Fruit fly (Drosophila melanogaster) whole organism, embryonic: ENCODE results near the gene LanB1.

Experiments used
- BEAF-32 ChIP-seq: fragments of 200-800 bp; sonication (Bioruptor generic); optimal IDR thresholded peaks from 3 replicates; lab custom pipeline; 2017; ENCODE audit warnings: missing biosample characterization, missing genetic modification characterization, mild to moderate bottlenecking, moderate library complexity, missing genetic modification reagents
- BtbVII ChIP-seq: fragments of 200-800 bp; sonication (Bioruptor generic); optimal IDR thresholded peaks from 3 replicates; lab custom pipeline; 2017; ENCODE audit warnings: missing biosample characterization, mild to moderate bottlenecking, missing genetic modification characterization
- CG11696 ChIP-seq: fragments of 200-800 bp; sonication (Bioruptor generic); IDR thresholded peaks from 2 replicates; pipeline ENCODE4 v1.3.6; 2022; ENCODE audit warnings: missing biosample characterization, missing genetic modification characterization
- CG14050 ChIP-seq: fragments of 200-800 bp; sonication (Bioruptor generic); IDR thresholded peaks from 3 replicates; pipeline ENCODE4 v1.3.6; 2022; ENCODE audit warnings: missing biosample characterization, missing genetic modification characterization
- CG17829 ChIP-seq: fragments of 200-800 bp; optimal IDR thresholded peaks from 2 replicates; lab custom pipeline; 2019; ENCODE audit warnings: missing biosample characterization, mild to moderate bottlenecking, missing genetic modification characterization, moderate library complexity
- CG2199 ChIP-seq: fragments of 200-800 bp; sonication (Bioruptor generic); IDR thresholded peaks from 3 replicates; pipeline ENCODE4 v1.3.6; 2022; ENCODE audit warnings: missing biosample characterization, missing genetic modification characterization
- CG2678 ChIP-seq: fragments of 200-800 bp; sonication (Bioruptor generic); optimal IDR thresholded peaks from 3 replicates; lab custom pipeline; 2019; ENCODE audit warnings: missing biosample characterization, mild to moderate bottlenecking, missing genetic modification characterization, moderate library complexity
- CG34422 ChIP-seq: fragments of 200-800 bp; sonication (Bioruptor generic); IDR thresholded peaks from 3 replicates; pipeline ENCODE4 v1.3.6; 2022; ENCODE audit warnings: missing biosample characterization, missing genetic modification characterization
- CG3847 ChIP-seq: fragments of 200-800 bp; sonication (Bioruptor generic); IDR thresholded peaks from 2 replicates; pipeline ENCODE4 v1.3.6; 2022; ENCODE audit warnings: missing biosample characterization, missing genetic modification characterization
- CG4328 ChIP-seq: fragments of 200-800 bp; sonication (Bioruptor generic); optimal IDR thresholded peaks from 3 replicates; lab custom pipeline; 2017; ENCODE audit warnings: missing biosample characterization, missing genetic modification reagents, missing genetic modification characterization
- CG43689 ChIP-seq: fragments of 200-800 bp; sonication (Bioruptor generic); IDR thresholded peaks from 2 replicates; pipeline ENCODE4 v1.3.6; 2022; ENCODE audit warnings: missing biosample characterization, missing genetic modification characterization
- CG5953 ChIP-seq: fragments of 200-800 bp; sonication (Bioruptor generic); IDR thresholded peaks from 2 replicates; pipeline ENCODE4 v1.3.6; 2022; ENCODE audit warnings: missing biosample characterization, missing genetic modification characterization
- CG6175 ChIP-seq: fragments of 200-800 bp; sonication (Bioruptor generic); IDR thresholded peaks from 3 replicates; pipeline ENCODE4 v1.3.6; 2022; ENCODE audit warnings: missing biosample characterization, missing genetic modification characterization
- CG8359 ChIP-seq: fragments of 200-800 bp; sonication (Bioruptor generic); optimal IDR thresholded peaks from 2 replicates; lab custom pipeline; 2017; ENCODE audit warnings: missing biosample characterization, mild to moderate bottlenecking, missing genetic modification characterization, borderline replicate concordance
- CG8924 ChIP-seq: fragments of 200-800 bp; optimal IDR thresholded peaks from 3 replicates; lab custom pipeline; 2019; ENCODE audit warnings: missing biosample characterization, mild to moderate bottlenecking, missing genetic modification characterization, moderate library complexity
- Deaf1 ChIP-seq: fragments of 200-800 bp; optimal IDR thresholded peaks from 3 replicates; lab custom pipeline; 2019; ENCODE audit warnings: missing biosample characterization, mild to moderate bottlenecking, missing genetic modification characterization, moderate library complexity
- Doc3 ChIP-seq: fragments of 200-800 bp; sonication (Bioruptor generic); IDR thresholded peaks from 3 replicates; pipeline ENCODE4 v1.3.6; 2022; ENCODE audit warnings: missing biosample characterization, missing genetic modification characterization; ENCODE audit not compliant: partially characterized antibody
- Fer2 ChIP-seq: fragments of 200-800 bp; sonication (Bioruptor generic); optimal IDR thresholded peaks from 2 replicates; lab custom pipeline; 2018; ENCODE audit warnings: missing biosample characterization, mild to moderate bottlenecking, missing genetic modification characterization, moderate library complexity
- Fer3 ChIP-seq: fragments of 200-800 bp; sonication (Bioruptor generic); optimal IDR thresholded peaks from 2 replicates; lab custom pipeline; 2018; ENCODE audit warnings: missing biosample characterization, mild to moderate bottlenecking, missing genetic modification characterization, moderate library complexity
- HLH4C ChIP-seq: fragments of 200-800 bp; sonication (Bioruptor generic); IDR thresholded peaks from 3 replicates; pipeline ENCODE4 v1.3.6; 2022; ENCODE audit warnings: missing biosample characterization, missing genetic modification characterization; ENCODE audit not compliant: partially characterized antibody
- Hand ChIP-seq: fragments of 200-800 bp; sonication (Bioruptor generic); optimal IDR thresholded peaks from 2 replicates; lab custom pipeline; 2017; ENCODE audit warnings: mild to moderate bottlenecking, missing biosample characterization, missing genetic modification reagents, missing genetic modification characterization
- Hmx ChIP-seq: fragments of 200-800 bp; sonication (Bioruptor generic); optimal IDR thresholded peaks from 2 replicates; lab custom pipeline; 2016; ENCODE audit warnings: missing biosample characterization, missing genetic modification characterization
- Hr3 ChIP-seq: fragments of 200-800 bp; sonication (Bioruptor generic); optimal IDR thresholded peaks from 3 replicates; lab custom pipeline; 2016; ENCODE audit warnings: missing biosample characterization, missing genetic modification characterization
- Hr51 ChIP-seq, 2 experiments: fragments of 200-800 bp; sonication (Bioruptor generic); optimal IDR thresholded peaks; 2 replicates in 1 of 2; 3 replicates in 1 of 2; lab custom pipeline; 2016 to 2018; ENCODE audit warnings: missing biosample characterization in 2 of 2, missing genetic modification characterization in 2 of 2, mild to moderate bottlenecking in 1 of 2, moderate library complexity in 1 of 2
- MESR4 ChIP-seq: fragments of 200-800 bp; sonication (Bioruptor generic); optimal IDR thresholded peaks from 2 replicates; lab custom pipeline; 2018; ENCODE audit warnings: missing biosample characterization, mild to moderate bottlenecking, missing genetic modification characterization, moderate library complexity
- MTF-1 ChIP-seq: fragments of 200-800 bp; sonication (Bioruptor generic); optimal IDR thresholded peaks from 2 replicates; lab custom pipeline; 2018; ENCODE audit warnings: missing biosample characterization, mild to moderate bottlenecking, missing genetic modification characterization, borderline replicate concordance
- Pdp1 ChIP-seq, 2 experiments: fragments of 200-800 bp; sonication (Bioruptor generic); optimal IDR thresholded peaks; 3 replicates each; lab custom pipeline; 2016; ENCODE audit warnings: missing biosample characterization in 2 of 2, missing genetic modification characterization in 2 of 2, mild to moderate bottlenecking in 1 of 2, moderate library complexity in 1 of 2
- Sox100B ChIP-seq: fragments of 200-800 bp; sonication (Bioruptor generic); optimal IDR thresholded peaks from 3 replicates; lab custom pipeline; 2018; ENCODE audit warnings: missing biosample characterization, mild to moderate bottlenecking, missing genetic modification characterization
- al ChIP-seq: fragments of 200-800 bp; sonication (Bioruptor generic); IDR thresholded peaks from 2 replicates; pipeline ENCODE4 v1.3.6; 2022; ENCODE audit warnings: missing biosample characterization, missing genetic modification characterization
- ara ChIP-seq: fragments of 200-800 bp; sonication (Bioruptor generic); IDR thresholded peaks from 2 replicates; pipeline ENCODE4 v1.3.6; 2022; ENCODE audit warnings: missing biosample characterization, missing genetic modification characterization
- ato ChIP-seq: fragments of 200-800 bp; sonication (Bioruptor generic); IDR thresholded peaks from 2 replicates; pipeline ENCODE4 v1.3.6; 2022; ENCODE audit warnings: missing biosample characterization, missing genetic modification characterization; ENCODE audit not compliant: partially characterized antibody
- chm ChIP-seq: fragments of 200-800 bp; sonication (Bioruptor generic); IDR thresholded peaks from 2 replicates; pipeline ENCODE4 v1.3.6; 2022; ENCODE audit warnings: missing biosample characterization, missing genetic modification characterization
- crc ChIP-seq: fragments of 200-800 bp; sonication (Bioruptor generic); optimal IDR thresholded peaks from 2 replicates; lab custom pipeline; 2016; ENCODE audit warnings: missing biosample characterization, missing genetic modification characterization
- dati ChIP-seq: fragments of 200-800 bp; sonication (Bioruptor generic); IDR thresholded peaks from 2 replicates; pipeline ENCODE4 v1.3.6; 2022; ENCODE audit warnings: missing biosample characterization, missing genetic modification characterization
- dm ChIP-seq: fragments of 200-800 bp; sonication (Bioruptor generic); optimal IDR thresholded peaks from 3 replicates; lab custom pipeline; 2016; ENCODE audit warnings: missing biosample characterization, missing genetic modification characterization
- dmrt11E ChIP-seq: fragments of 200-800 bp; sonication (Bioruptor generic); optimal IDR thresholded peaks from 3 replicates; lab custom pipeline; 2018; ENCODE audit warnings: missing biosample characterization, mild to moderate bottlenecking, missing genetic modification characterization, moderate library complexity
- dmrt99B ChIP-seq: fragments of 200-800 bp; sonication (Bioruptor generic); optimal IDR thresholded peaks from 2 replicates; lab custom pipeline; 2018; ENCODE audit warnings: missing biosample characterization, mild to moderate bottlenecking, missing genetic modification characterization, moderate library complexity
- gfzf ChIP-seq: fragments of 200-800 bp; sonication (Bioruptor generic); optimal IDR thresholded peaks from 2 replicates; lab custom pipeline; 2016; ENCODE audit warnings: missing biosample characterization, mild to moderate bottlenecking, missing genetic modification characterization, moderate library complexity
- klu ChIP-seq: fragments of 200-800 bp; sonication (Bioruptor generic); IDR thresholded peaks from 2 replicates; pipeline ENCODE4 v1.3.6; 2022; ENCODE audit warnings: missing biosample characterization, missing genetic modification characterization
- kni ChIP-seq: fragments of 200-800 bp; sonication (Bioruptor generic); optimal IDR thresholded peaks from 3 replicates; lab custom pipeline; 2017; ENCODE audit warnings: mild to moderate bottlenecking, missing biosample characterization, missing genetic modification reagents, missing genetic modification characterization
- lab ChIP-seq: fragments of 200-800 bp; sonication (Bioruptor generic); optimal IDR thresholded peaks from 3 replicates; lab custom pipeline; 2017; ENCODE audit warnings: missing biosample characterization, missing genetic modification characterization, mild to moderate bottlenecking, moderate library complexity, missing genetic modification reagents
- lola ChIP-seq, 3 experiments: fragments of >200 bp in 2 of 3; fragments of 200-800 bp in 1 of 3; sonication (Bioruptor generic) in 1 of 3; optimal IDR thresholded peaks; 2 replicates each; lab custom pipeline; 2017 to 2019; ENCODE audit warnings: missing biosample characterization in 3 of 3, missing genetic modification characterization in 3 of 3, mild to moderate bottlenecking in 1 of 3, moderate library complexity in 1 of 3
- mld ChIP-seq: fragments of 200-800 bp; sonication (Bioruptor generic); IDR thresholded peaks from 3 replicates; pipeline ENCODE4 v1.3.6; 2022; ENCODE audit warnings: missing biosample characterization, missing genetic modification characterization; ENCODE audit not compliant: partially characterized antibody
- otp ChIP-seq: fragments of 200-800 bp; sonication (Bioruptor generic); IDR thresholded peaks from 3 replicates; pipeline ENCODE4, ENCODE4 v1.3.6; 2022; ENCODE audit warnings: missing biosample characterization, missing genetic modification characterization
- seq ChIP-seq: fragments of 200-800 bp; sonication (Bioruptor generic); IDR thresholded peaks from 2 replicates; pipeline ENCODE4 v1.3.6; 2022; ENCODE audit warnings: missing biosample characterization, missing genetic modification characterization

LanB1 gene

dm6 chr2L:7827045-7828004 is 16.1 kb downstream of the LanB1 start, which contains the start of the genes Rack1 and mts (continued):
- peak; percentile 79 for TF ChIP-seq CG4328 (GFP tag; lab: Kevin White, UChicago)
- TF ChIP-seq HLH4C (GFP tag; lab: Robert Waterston, UW) = peak; percentile 55
- TF ChIP-seq Doc3 = no peak
- TF ChIP-seq lola (GFP tag; optimal IDR thresholded peaks at IDR 0.05; lab: Kevin White, UChicago) = peak in 1 of 3 experiments; percentile 21
- TF ChIP-seq Hand (GFP tag; lab: Kevin White, UChicago) = peak; percentile 75
- TF ChIP-seq CG6175 (GFP tag; lab: Robert Waterston, UW) = peak; percentile 61; the same call in 1 of the 3 replicates
- peak; percentile 72 for TF ChIP-seq CG11696 (GFP tag; lab: Robert Waterston, UW)
- TF ChIP-seq dati = peak; percentile 61; the same call in 1 of the 2 replicates

- TF ChIP-seq crc (GFP tag; lab: Kevin White, UChicago) = no peak
- TF ChIP-seq CG2199 = 0 out of 3 replicates have a peak, but pooled peaks have one; percentile 43
- no peak for TF ChIP-seq BEAF-32 (GFP tag; lab: Kevin White, UChicago)
- peak in 1 of 2 experiments; percentile 13 for TF ChIP-seq Hr51 (GFP tag; optimal IDR thresholded peaks at IDR 0.05; lab: Kevin White, UChicago)
- TF ChIP-seq CG8359 (GFP tag; lab: Kevin White, UChicago) = no peak
- no peak for TF ChIP-seq BtbVII (GFP tag; lab: Kevin White, UChicago)
- TF ChIP-seq mld = peak; percentile 74; the same call in 2 of the 3 replicates
- no peak for TF ChIP-seq Fer3 (tag; lab: Kevin White, UChicago)
- TF ChIP-seq ato (GFP tag; lab: Robert Waterston, UW) = 0 out of 2 replicates have a peak, but pooled peaks have one; percentile 43
- TF ChIP-seq CG8924 (tag; lab: Kevin White, UChicago) = peak; percentile 74
- TF ChIP-seq ara (GFP tag; lab: Robert Waterston, UW) = peak; percentile 61
- TF ChIP-seq dm (GFP tag; lab: Kevin White, UChicago) = peak; percentile 52
- TF ChIP-seq klu (GFP tag; lab: Robert Waterston, UW) = 0 out of 2 replicates have a peak, but pooled peaks have one; percentile 12
- TF ChIP-seq kni (GFP tag; lab: Kevin White, UChicago) = peak; percentile 55
- 0 out of 3 replicates have a peak, but pooled peaks have one; percentile 23 for TF ChIP-seq otp (GFP tag; lab: Robert Waterston, UW)
- TF ChIP-seq CG43689 = no peak
- no peak for TF ChIP-seq gfzf (GFP tag; lab: Kevin White, UChicago)
- TF ChIP-seq lab (GFP tag; lab: Kevin White, UChicago) = peak; percentile 58
- TF ChIP-seq CG17829 (tag; lab: Kevin White, UChicago) = peak; percentile 59
- peak; percentile 90 for TF ChIP-seq CG34422 (GFP tag; lab: Robert Waterston, UW)
- TF ChIP-seq Deaf1 = peak; percentile 55
- TF ChIP-seq dmrt99B = peak; percentile 22
- TF ChIP-seq Hmx = no peak
- TF ChIP-seq Hr3 (GFP tag; lab: Kevin White, UChicago) = no peak
- TF ChIP-seq CG3847 (GFP tag; lab: Robert Waterston, UW) = peak; percentile 45; the same call in 1 of the 2 replicates
- TF ChIP-seq Pdp1 (GFP tag; optimal IDR thresholded peaks at IDR 0.05; lab: Kevin White, UChicago) = peak in 1 of 2 experiments; percentile 14
- peak; percentile 14 for TF ChIP-seq CG2678
- no peak for TF ChIP-seq seq
- no peak for TF ChIP-seq Fer2 (tag; lab: Kevin White, UChicago)
- no peak for TF ChIP-seq dmrt11E (tag; lab: Kevin White, UChicago)
- no peak for TF ChIP-seq al (GFP tag; lab: Robert Waterston, UW)
- peak; percentile 13 for TF ChIP-seq MESR4 (GFP tag; lab: Kevin White, UChicago)
- no peak for TF ChIP-seq CG14050 (GFP tag; lab: Robert Waterston, UW)
- TF ChIP-seq chm (GFP tag; lab: Robert Waterston, UW) = peak; percentile 59; the same call in 1 of the 2 replicates
- no peak for TF ChIP-seq Sox100B
- 0 out of 2 replicates have a peak, but pooled peaks have one; percentile 11 for TF ChIP-seq CG5953
- TF ChIP-seq MTF-1 (GFP tag; lab: Kevin White, UChicago) = peak; percentile 16
These were observed 17.0 kb downstream of the LanB1 start for dm6 chr2L:7828231-7828630.
